Fruit fly (Drosophila melanogaster): ENCODE results near the gene mkg-p.

The mkg-p gene

DNA sequence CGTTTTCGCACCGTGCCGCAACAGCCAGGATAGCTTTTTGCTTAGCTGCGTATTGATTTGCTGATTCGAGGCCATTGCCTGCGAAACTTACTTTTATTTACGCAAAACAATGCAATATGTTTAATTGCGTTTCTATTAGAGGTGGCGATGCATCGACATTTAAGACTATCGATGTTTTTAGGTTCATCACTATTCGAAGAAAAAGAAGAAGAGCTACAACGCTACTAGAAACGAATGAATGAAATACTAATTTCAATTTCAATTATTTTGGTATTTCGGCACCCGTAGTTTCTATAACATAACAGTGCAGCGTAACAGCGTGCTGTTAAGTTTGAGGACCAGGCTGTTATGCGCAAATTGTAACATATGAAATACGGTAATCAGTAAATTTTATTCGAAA, at the start of gene mkg-p, which contains the start of the genes Tpt and CG13667:
TSS of gene mkg-p (minus strand) at position 155 of the 400 bp plus-strand sequence.
TSS of gene Tpt (minus strand) at position 155 of the 400 bp plus-strand sequence.
TSS of gene CG13667 (plus strand) at position 332 of the 400 bp plus-strand sequence.
- TF ChIP-seq pan (optimal IDR thresholded peaks at IDR 0.05) (no peak), psq (optimal IDR thresholded peaks at IDR 0.05) (no peak), Dll (optimal IDR thresholded peaks at IDR 0.05) (no peak), usp (GFP tag; optimal IDR thresholded peaks at IDR 0.05) (no peak), EcR (GFP tag; optimal IDR thresholded peaks at IDR 0.05) (no peak), CG8478 (optimal IDR thresholded peaks at IDR 0.05) (no peak)

DNA sequence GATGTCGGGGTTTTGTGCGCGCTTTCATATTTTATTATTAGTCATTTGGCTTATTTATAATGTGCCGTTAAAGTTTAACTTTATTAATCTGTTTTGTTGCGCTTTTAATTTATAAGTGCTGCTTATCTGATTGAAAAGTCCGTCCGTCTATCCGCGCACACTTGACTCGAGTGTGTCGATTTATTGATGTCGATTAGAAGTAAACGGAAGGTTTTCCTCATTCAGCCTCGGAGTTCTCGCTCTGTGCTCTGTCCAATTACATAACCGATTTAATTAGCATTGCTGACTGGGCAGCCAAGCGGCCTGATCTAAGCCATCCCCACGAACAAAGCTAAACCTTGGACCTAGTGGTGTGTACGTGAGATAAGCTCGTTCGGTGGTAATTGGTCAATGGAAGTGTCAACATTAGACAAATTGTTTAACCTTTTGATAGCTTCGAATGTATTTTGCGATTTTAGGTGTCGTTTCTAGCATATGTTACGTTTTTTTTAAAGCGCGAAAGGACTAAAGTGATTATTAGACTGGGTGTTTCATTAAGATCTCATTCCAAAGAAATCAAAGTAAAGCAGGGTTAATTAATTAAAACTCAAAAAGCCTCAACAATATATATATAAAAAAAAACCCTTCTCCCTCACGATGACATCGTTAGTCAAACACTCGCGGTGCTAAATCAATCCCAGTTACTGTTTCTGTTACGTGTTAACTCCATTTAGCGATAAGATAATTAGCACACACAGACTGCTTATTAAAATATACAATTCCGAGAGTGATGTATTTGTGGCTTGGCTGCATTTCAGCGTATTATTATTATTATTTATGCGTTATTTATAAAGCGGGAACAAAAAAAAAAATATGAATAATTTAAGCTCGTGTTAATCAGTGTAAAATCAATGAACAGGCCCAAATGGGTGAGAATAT, 48.6 kb upstream of the mkg-p start:
- no peak for TF ChIP-seq usp (GFP tag; optimal IDR thresholded peaks at IDR 0.05)
- no peak for TF ChIP-seq CG8478 (optimal IDR thresholded peaks at IDR 0.05)
- no peak for TF ChIP-seq Dll (optimal IDR thresholded peaks at IDR 0.05)
- TF ChIP-seq EcR (GFP tag; optimal IDR thresholded peaks at IDR 0.05), result no peak
- no peak for TF ChIP-seq psq (optimal IDR thresholded peaks at IDR 0.05)
- no peak for TF ChIP-seq pan (optimal IDR thresholded peaks at IDR 0.05)

DNA sequence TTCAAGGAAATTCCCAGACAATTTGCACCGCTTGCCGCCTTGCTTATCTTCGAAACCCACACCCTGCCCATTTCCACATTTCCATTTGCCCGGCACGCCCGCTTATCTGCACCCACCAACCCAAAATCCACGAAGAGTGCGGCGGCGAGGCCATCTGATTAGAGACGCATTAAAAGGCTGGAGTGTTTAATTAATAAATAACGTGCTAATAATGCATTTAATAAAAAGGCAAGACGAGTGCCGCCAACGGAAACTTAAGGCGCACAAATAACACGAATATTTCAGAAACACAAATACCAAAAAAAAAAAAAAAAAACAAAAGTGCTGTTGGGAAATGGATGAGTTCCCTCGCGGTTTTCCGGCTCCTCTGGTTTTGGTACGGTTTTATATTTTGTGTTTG, 47.9 kb upstream of the mkg-p start:
- TF ChIP-seq usp (GFP tag; optimal IDR thresholded peaks at IDR 0.05) (no peak), CG8478 (optimal IDR thresholded peaks at IDR 0.05) (no peak), EcR (GFP tag; optimal IDR thresholded peaks at IDR 0.05) (no peak), Dll (optimal IDR thresholded peaks at IDR 0.05) (no peak), psq (optimal IDR thresholded peaks at IDR 0.05) (no peak), pan (optimal IDR thresholded peaks at IDR 0.05) (no peak)

DNA sequence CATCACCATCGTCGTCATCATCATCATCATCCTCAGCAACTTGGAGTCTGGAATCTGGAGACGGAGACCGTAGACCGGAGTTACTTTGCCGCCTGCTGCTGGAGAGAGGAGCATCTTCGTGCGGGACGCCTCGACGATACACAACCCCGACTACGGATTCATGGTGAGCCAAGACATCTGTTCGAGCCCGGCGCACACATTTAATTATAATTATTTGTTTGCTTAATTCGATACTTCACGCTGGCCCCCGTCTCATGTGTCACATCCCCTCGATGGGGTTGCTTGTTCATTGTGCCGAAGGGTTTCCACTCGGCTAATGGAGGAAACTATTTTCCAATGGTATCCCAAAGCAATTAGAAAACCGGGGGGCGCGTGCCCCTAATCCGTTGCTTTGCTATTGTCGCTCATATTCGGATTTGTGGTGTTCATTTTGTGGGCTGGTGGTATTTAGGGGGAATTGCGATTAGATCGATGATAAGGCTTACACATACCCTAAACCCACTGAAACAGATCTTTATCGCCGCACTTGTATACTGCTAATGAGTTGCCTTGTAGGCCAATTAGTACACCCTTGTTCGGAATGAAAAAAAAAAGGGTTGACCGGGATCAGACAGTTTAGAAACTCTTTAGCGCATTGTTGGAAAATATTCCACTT, 47.0 kb upstream of the mkg-p start:
- no peak for TF ChIP-seq Dll (optimal IDR thresholded peaks at IDR 0.05)
- TF ChIP-seq psq (optimal IDR thresholded peaks at IDR 0.05), result no peak
- no peak for TF ChIP-seq usp (GFP tag; optimal IDR thresholded peaks at IDR 0.05)
- TF ChIP-seq CG8478 (optimal IDR thresholded peaks at IDR 0.05), result no peak
- TF ChIP-seq pan (optimal IDR thresholded peaks at IDR 0.05), result no peak
- TF ChIP-seq EcR (GFP tag; optimal IDR thresholded peaks at IDR 0.05), result no peak

DNA sequence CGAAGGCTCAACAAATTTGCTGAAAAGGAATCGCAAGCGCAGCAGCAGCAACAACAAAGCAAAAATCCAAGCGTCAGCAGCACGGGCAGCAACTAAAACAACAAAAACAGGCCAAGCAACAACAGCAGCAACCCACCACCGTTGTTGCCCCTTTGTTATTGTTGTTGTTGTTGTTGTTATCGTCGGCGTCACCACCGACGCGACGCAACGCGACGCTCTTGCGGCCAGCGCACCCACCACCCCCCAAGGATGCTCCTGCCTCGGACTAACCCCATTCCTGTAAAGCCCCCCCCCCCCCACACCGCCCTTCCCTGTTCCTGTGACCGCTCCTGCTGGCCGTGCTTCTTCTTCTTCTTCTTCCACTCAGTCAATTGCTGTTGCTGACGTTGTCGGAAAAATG, 45.7 kb upstream of the mkg-p start:
- TF ChIP-seq pan (optimal IDR thresholded peaks at IDR 0.05), result no peak
- TF ChIP-seq psq (optimal IDR thresholded peaks at IDR 0.05), result no peak

DNA sequence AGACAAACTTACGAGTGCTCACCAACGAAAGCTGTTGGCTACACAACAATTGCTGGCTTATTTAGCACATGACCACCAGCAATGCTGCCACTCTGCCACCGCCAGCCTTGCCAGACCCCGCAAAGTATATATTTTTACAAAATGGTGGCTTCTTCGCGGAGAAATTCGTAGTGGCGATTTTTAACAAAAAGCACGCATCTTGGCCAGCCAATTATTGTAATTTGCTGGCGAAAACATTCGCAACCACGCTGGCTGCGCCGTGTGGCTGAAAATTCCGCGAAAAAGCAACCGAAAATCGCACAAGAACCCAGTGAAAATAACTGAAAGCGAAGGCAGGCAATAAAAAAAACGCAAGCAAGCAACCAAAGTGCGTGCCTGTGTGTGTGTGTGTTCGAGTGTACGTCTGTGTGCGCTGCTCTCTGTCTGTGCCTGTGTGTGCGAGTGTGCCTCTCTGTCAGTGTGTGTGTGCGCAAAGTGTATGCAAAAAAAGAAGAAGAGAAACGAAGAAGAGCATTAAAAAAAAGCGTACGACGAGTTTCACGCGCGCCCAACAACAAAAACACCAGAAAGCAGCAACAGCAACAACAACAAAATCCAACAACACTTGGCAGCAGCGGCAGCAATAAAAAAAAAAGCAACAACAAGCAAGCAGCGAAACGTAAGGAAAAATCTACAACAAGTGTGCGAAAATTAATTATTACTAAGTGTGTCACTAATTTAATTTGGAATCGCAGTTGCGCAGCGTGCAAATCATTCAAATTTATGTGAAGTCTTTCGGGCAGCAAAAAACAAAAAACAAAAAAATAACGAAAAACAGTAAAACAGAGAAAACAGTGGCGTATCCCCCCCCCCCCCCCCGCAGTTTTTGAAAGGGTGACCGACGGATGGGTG, 45.0 kb upstream of the mkg-p start, which contains the start of gene Gug:
TSS of gene Gug (plus strand) at position 123 of the 891 bp plus-strand sequence.
- TF ChIP-seq Dll (optimal IDR thresholded peaks at IDR 0.05) (no peak), EcR (GFP tag; optimal IDR thresholded peaks at IDR 0.05) (no peak), psq (optimal IDR thresholded peaks at IDR 0.05) (no peak), pan (optimal IDR thresholded peaks at IDR 0.05) (no peak), usp (GFP tag; optimal IDR thresholded peaks at IDR 0.05) (no peak), CG8478 (optimal IDR thresholded peaks at IDR 0.05) (no peak)

DNA sequence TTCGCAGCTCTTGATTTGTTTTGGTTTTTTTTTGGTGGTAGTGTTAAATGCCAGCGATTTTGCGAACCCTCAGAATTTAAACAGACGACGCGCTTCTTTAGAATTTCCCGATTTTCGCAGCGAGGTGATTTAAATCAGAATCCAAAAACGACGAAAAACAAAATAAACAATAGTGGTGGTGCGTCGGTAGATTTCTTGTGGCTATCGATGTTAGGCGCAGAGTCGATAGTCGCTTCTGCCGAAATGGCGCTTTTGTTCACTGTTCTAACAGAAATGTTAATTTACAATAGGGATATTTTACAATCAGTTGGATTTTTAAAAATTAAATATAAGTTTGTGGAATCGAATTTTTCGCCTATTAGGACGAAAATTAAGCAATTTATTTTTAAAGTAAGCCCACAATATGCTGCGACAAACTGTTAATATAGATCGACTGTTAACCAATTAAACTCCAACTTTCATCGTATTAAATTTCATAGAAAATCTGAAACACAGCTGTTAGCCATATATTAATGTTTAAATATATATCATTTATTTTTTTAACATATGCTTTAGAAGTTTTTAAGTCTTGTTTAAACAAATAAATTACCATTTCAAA, 44.2 kb upstream of the mkg-p start, which contains the start of gene CG6983:
TSS of gene CG6983 (minus strand) at position 176 of the 598 bp plus-strand sequence.
- TF ChIP-seq EcR (GFP tag; optimal IDR thresholded peaks at IDR 0.05) (no peak), CG8478 (optimal IDR thresholded peaks at IDR 0.05) (no peak), psq (optimal IDR thresholded peaks at IDR 0.05) (no peak), usp (GFP tag; optimal IDR thresholded peaks at IDR 0.05) (no peak), pan (optimal IDR thresholded peaks at IDR 0.05) (no peak), Dll (optimal IDR thresholded peaks at IDR 0.05) (no peak)

DNA sequence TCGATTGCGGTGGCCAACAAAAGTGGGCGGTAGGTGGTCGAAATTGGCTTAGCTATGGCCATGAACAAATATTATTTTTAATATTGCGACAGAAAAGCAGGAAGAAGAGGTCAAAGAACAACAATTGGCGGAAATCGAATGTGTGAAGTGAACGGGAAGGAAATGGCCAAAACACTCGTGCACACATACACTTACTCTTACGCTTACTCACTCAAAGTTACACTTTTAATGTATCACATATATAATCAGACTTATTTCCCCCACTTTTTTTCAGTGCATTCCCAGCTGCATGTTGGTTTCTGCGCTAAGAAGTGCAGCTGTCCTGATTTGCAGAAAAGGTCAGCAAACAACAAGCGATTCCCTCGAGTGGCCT, 43.4 kb upstream of the mkg-p start:
- TF ChIP-seq usp (GFP tag; optimal IDR thresholded peaks at IDR 0.05), result no peak
- no peak for TF ChIP-seq pan (optimal IDR thresholded peaks at IDR 0.05)
- TF ChIP-seq CG8478 (optimal IDR thresholded peaks at IDR 0.05), result no peak
- no peak for TF ChIP-seq Dll (optimal IDR thresholded peaks at IDR 0.05)
- TF ChIP-seq EcR (GFP tag; optimal IDR thresholded peaks at IDR 0.05), result no peak
- no peak for TF ChIP-seq psq (optimal IDR thresholded peaks at IDR 0.05)

DNA sequence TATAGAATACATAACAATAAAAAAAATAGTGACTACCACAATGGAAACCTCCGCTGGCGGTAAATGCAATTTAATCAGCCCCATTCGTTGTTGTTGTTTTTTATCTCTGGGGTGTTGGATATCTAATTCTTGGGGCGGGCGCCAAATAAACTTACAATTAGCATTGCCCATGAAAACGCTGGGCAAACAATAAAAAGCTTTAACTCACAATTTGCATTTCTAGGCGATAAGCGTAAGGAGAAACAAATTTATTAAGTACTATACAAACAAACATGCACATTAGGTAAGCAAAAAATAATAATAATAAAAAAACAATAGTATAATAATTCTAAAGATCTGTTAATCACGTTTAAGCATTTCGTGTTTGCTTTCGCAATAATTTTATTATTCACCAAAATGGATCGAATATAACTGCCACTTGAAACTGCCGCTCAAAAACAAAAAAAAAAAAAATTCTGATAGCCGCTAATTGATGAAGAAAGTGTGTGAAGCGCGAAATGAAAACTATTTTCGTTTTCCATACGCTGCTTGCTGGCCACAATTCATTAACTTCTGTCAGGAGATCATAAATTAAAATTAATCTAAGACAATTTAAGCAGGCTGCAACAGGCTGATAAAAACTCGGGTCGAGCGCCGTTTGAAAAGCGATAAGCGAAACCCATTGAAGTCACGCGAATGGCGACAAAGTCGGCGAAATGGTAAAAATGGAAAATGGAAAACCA, 42.9 kb upstream of the mkg-p start:
- TF ChIP-seq Dll (optimal IDR thresholded peaks at IDR 0.05) (no peak), psq (optimal IDR thresholded peaks at IDR 0.05) (no peak), pan (optimal IDR thresholded peaks at IDR 0.05) (no peak), usp (GFP tag; optimal IDR thresholded peaks at IDR 0.05) (no peak), EcR (GFP tag; optimal IDR thresholded peaks at IDR 0.05) (no peak), CG8478 (optimal IDR thresholded peaks at IDR 0.05) (no peak)

DNA sequence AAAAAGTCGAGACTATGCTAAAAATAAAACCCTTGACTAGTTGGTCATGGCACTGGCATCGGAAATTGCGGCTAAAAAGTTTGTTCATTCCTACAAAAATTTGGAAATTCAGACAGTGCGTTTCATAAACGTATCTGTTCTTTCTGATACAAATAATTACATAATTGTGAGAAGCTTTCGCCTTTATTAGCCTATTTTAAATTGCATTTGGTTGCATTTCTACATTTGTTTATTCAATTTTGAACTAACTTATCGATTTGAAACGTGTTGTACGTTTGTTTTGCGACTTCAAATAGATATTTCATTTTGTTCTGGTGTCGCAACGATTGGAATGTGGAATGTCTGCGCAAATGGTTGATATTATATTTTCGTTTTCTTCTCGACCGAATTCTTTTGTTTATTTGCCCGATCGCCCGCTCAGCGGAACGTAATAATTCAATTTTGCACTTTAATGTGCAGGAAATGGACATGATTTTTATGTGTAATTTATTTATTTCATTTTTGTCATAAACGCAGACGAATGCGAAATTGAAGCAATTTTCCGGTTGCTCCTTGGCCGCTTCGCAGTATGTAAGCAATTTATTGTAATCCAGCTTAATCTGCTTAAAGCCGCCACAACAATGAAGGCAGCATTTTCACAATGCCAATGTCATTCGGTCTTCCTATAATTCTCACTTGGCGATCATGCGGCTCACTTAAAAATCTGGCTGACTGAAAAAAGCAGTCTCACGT, 41.1 kb upstream of the mkg-p start:
- no peak for TF ChIP-seq EcR (GFP tag; optimal IDR thresholded peaks at IDR 0.05)
- TF ChIP-seq pan (optimal IDR thresholded peaks at IDR 0.05), result no peak
- TF ChIP-seq CG8478 (optimal IDR thresholded peaks at IDR 0.05), result no peak
- TF ChIP-seq usp (GFP tag; optimal IDR thresholded peaks at IDR 0.05), result no peak
- TF ChIP-seq Dll (optimal IDR thresholded peaks at IDR 0.05), result no peak
- TF ChIP-seq psq (optimal IDR thresholded peaks at IDR 0.05), result no peak
